Fruit fly (Drosophila melanogaster) whole organism, prepupa: ENCODE results near the gene CG18265.

Experiments used
- CG11294 ChIP-seq: fragments of 200-800 bp; sonication (Bioruptor generic); IDR thresholded peaks from 2 replicates; pipeline ENCODE4 v1.3.6; 2022; ENCODE audit warnings: missing biosample characterization, missing genetic modification characterization
- OdsH ChIP-seq: fragments of 200-800 bp; sonication (Bioruptor generic); optimal IDR thresholded peaks from 3 replicates; lab custom pipeline; 2016; ENCODE audit warnings: missing biosample characterization, missing genetic modification characterization
- dsx ChIP-seq: fragments of 200-800 bp; optimal IDR thresholded peaks from 3 replicates; lab custom pipeline; 2019; ENCODE audit warnings: missing biosample characterization, mild to moderate bottlenecking, missing genetic modification characterization, moderate library complexity; ENCODE audit not compliant: poor library complexity, severe bottlenecking

DNA sequence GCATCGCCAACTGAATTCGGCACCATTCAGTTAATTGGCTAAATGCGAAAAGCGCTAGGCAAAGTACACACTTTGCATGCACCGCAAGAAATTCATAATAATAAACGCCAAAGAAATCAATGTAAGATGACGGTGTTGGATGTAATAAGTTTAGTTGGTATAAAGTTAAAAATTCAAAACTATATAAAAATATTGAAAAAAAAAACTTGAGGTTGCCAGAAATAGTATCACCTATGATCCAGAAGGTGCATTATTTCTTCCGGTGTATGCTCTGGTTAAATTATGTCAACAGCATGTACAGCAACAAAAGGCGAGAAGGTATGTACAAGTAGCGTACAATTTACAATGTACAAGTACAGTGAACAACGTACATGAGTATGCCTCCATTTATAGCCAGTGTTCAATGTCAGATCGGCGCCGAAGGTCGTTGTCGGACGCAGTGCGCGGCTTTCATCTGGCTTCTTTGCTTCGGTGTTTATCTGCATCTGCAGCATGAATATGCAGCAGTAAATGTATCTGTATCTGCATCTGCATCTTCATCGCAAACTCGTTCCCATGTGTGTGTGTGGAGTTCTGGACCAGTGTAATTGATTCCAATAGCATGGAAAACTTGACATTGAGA is 57.8 kb downstream of the CG18265 start:
- peak; percentile 85 for TF ChIP-seq OdsH (GFP tag; lab: Kevin White, UChicago)
- TF ChIP-seq CG11294 (GFP tag; lab: Robert Waterston, UW) = peak; percentile 45; the same call in 1 of the 2 replicates
- peak; percentile 71 for TF ChIP-seq dsx (GFP tag; lab: Kevin White, UChicago)
